Worm (Caenorhabditis elegans) whole organism, L2 larva: ENCODE results near the gene clec-56.

Experiments
- elt-1 ChIP-seq: fragments of 150-350 bp; optimal IDR thresholded peaks from 2 replicates; lab custom pipeline; 2014; ENCODE audit warnings: missing biosample characterization, missing genetic modification characterization
- nhr-77 ChIP-seq: fragments of 150-350 bp; optimal IDR thresholded peaks from 2 replicates; lab custom pipeline; 2014; ENCODE audit warnings: missing biosample characterization, missing genetic modification characterization

DNA sequence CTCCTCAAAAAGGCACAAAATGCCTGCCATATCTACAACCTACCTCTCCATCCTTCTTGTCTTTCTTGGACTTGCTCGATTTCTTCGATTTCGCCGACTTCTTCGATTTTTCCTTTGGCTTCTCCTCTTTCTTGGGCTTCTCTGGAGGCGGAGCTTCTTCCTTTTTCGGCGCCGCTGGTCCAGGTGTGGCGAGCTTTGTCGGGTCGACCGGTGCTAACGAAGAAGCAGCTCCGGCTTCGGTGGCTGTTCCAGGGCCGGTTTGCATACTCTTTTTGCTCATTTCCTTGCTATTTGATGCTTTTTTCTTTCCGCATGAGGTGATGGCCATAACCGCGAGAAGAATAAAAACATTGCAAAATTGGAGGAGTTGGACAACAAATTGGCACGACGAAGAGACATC is 6.3 kb downstream of the clec-56 start:
- TF ChIP-seq elt-1 (tag; lab: Kevin White, UChicago) (no peak), nhr-77 (no peak)
